Fruit fly (Drosophila melanogaster): ENCODE results near the gene CG1792.
A peak's percentile ranks its signal among the peaks of the same experiment; 100 is the strongest.

CG1792 gene

dm6 chr3R:31608030-31608429 is 8.1 kb upstream of the CG1792 start (continued):
- peak; percentile 20 for TF ChIP-seq caup (GFP tag; optimal IDR thresholded peaks at IDR 0.05; ENCODE audit: severe bottlenecking)
- TF ChIP-seq CG11723 (GFP tag; optimal IDR thresholded peaks at IDR 0.05) = peak; percentile 9
- peak; percentile 45 for TF ChIP-seq CG3281 (GFP tag; optimal IDR thresholded peaks at IDR 0.05)
- peak; percentile 33 for TF ChIP-seq ewg (GFP tag; optimal IDR thresholded peaks at IDR 0.05)
- TF ChIP-seq CG15696 (tag; optimal IDR thresholded peaks at IDR 0.05) = peak; percentile 18
- TF ChIP-seq CG18599 (GFP tag; optimal IDR thresholded peaks at IDR 0.05) = peak; percentile 32
- TF ChIP-seq CG3838 (GFP tag; optimal IDR thresholded peaks at IDR 0.05) = no peak
- TF ChIP-seq Bgb (GFP tag; IDR thresholded peaks at IDR 0.05; ENCODE audit: partially characterized antibody) = no peak
- peak; percentile 39 for TF ChIP-seq sug (tag; optimal IDR thresholded peaks at IDR 0.05)
- TF ChIP-seq sens (GFP tag) = peak; percentile 35
- no peak for TF ChIP-seq zfh2 (GFP tag; optimal IDR thresholded peaks at IDR 0.05)
- no peak for TF ChIP-seq wdn (GFP tag; IDR thresholded peaks at IDR 0.05)
- no peak for TF ChIP-seq CG15073 (GFP tag; optimal IDR thresholded peaks at IDR 0.05)
- peak; percentile 1 for TF ChIP-seq CG9817 (tag; optimal IDR thresholded peaks at IDR 0.05)
- TF ChIP-seq CG4707 (GFP tag; optimal IDR thresholded peaks at IDR 0.05) = no peak
- TF ChIP-seq nom (GFP tag; optimal IDR thresholded peaks at IDR 0.05) = no peak
- no peak for TF ChIP-seq CG7786 (GFP tag; optimal IDR thresholded peaks at IDR 0.05)
- peak; percentile 9 for TF ChIP-seq CG13775 (GFP tag; optimal IDR thresholded peaks at IDR 0.05)
- peak; percentile 29 for TF ChIP-seq CG17385 (GFP tag; optimal IDR thresholded peaks at IDR 0.05)
- TF ChIP-seq bigmax (GFP tag; optimal IDR thresholded peaks at IDR 0.05) = no peak
- TF ChIP-seq Blimp-1 (GFP tag; optimal IDR thresholded peaks at IDR 0.05) = no peak
- TF ChIP-seq Fer1 (GFP tag; optimal IDR thresholded peaks at IDR 0.05) = no peak
- TF ChIP-seq gro (GFP tag; optimal IDR thresholded peaks at IDR 0.05) = peak; percentile 2
- TF ChIP-seq tin (GFP tag; optimal IDR thresholded peaks at IDR 0.05) = no peak
- no peak for TF ChIP-seq ase (GFP tag; IDR thresholded peaks at IDR 0.05)
- peak; percentile 4 for TF ChIP-seq CG1233 (GFP tag; optimal IDR thresholded peaks at IDR 0.05)
- no peak for TF ChIP-seq CG14441 (GFP tag; IDR thresholded peaks at IDR 0.05)
- TF ChIP-seq CG18476 (GFP tag; optimal IDR thresholded peaks at IDR 0.05) = no peak
- TF ChIP-seq pzg (GFP tag; optimal IDR thresholded peaks at IDR 0.05) = no peak
- no peak for TF ChIP-seq CG7745 (tag; optimal IDR thresholded peaks at IDR 0.05)
- TF ChIP-seq Dip3 (GFP tag; optimal IDR thresholded peaks at IDR 0.05) = no peak
- TF ChIP-seq B-H2 (GFP tag; optimal IDR thresholded peaks at IDR 0.05) = peak; percentile 56
- peak; percentile 50 for TF ChIP-seq CG13624 (GFP tag; optimal IDR thresholded peaks at IDR 0.05)

- TF ChIP-seq CG7556 (GFP tag; optimal IDR thresholded peaks at IDR 0.05) (no peak), CG17829 (tag; optimal IDR thresholded peaks at IDR 0.05) (no peak), CG2712 (tag; optimal IDR thresholded peaks at IDR 0.05) (no peak), bbx (GFP tag; IDR thresholded peaks at IDR 0.05; ENCODE audit: partially characterized antibody) (no peak), HLH54F (GFP tag; optimal IDR thresholded peaks at IDR 0.05) (no peak), vvl (GFP tag; IDR thresholded peaks at IDR 0.05) (no peak), Spps (tag; optimal IDR thresholded peaks at IDR 0.05) (no peak), dimm (GFP tag; IDR thresholded peaks at IDR 0.05) (no peak), phol (tag; optimal IDR thresholded peaks at IDR 0.05) (no peak), NC2β (GFP tag; optimal IDR thresholded peaks at IDR 0.05) (no peak), bcd (GFP tag; optimal IDR thresholded peaks at IDR 0.05) (no peak), slbo (GFP tag; IDR thresholded peaks at IDR 0.05) (no peak), Opbp (GFP tag; IDR thresholded peaks at IDR 0.05; ENCODE audit: partially characterized antibody) (no peak), Rfx (GFP tag; IDR thresholded peaks at IDR 0.05) (no peak), Ada2b (GFP tag; IDR thresholded peaks at IDR 0.05) (no peak), cato (GFP tag; optimal IDR thresholded peaks at IDR 0.05; ENCODE audit: borderline replicate concordance) (no peak), Dp (GFP tag; optimal IDR thresholded peaks at IDR 0.05) (no peak), CG32767 (GFP tag; IDR thresholded peaks at IDR 0.05) (no peak), Hr39 (optimal IDR thresholded peaks at IDR 0.05) (no peak)
These were observed 7.5 kb upstream of the CG1792 start for dm6 chr3R:31608438-31609188.

All from whole organism, embryonic.